Fruit fly (Drosophila melanogaster) whole organism, pupa: ENCODE results near the gene Galt.

Experiments
- CG15710 ChIP-seq: fragments of 200-800 bp; sonication (Bioruptor generic); optimal IDR thresholded peaks from 2 replicates; lab custom pipeline; 2018; ENCODE audit warnings: missing biosample characterization, mild to moderate bottlenecking, missing genetic modification characterization, moderate library complexity
- EcR ChIP-seq: fragments of 200-800 bp; sonication (Bioruptor generic); optimal IDR thresholded peaks from 3 replicates; lab custom pipeline; 2019; ENCODE audit warnings: missing biosample characterization, missing genetic modification characterization, mild to moderate bottlenecking, moderate library complexity, missing genetic modification reagents

DNA sequence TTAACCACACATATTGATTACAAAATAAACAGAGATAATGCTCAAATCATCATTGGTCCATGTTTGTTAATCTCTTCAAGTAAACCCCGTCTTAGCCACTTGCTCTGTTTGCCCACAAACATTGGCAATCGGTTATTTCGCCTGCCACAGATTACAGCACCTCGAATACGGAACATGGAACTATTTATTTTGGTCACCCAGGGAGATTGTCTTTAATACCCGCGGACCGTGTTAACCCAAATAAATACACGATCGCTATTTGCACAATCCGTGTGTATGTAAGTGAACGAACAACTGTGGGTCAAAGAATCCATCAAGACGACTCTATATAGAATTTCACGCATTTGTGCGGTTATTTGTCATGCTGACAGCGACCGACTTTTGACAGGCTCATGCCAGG is 32.9 kb upstream of the Galt start:
- TF ChIP-seq CG15710 (tag; lab: Kevin White, UChicago) (no peak), EcR (GFP tag; lab: Kevin White, UChicago) (no peak)
